Fruit fly (Drosophila melanogaster) whole organism, wandering third instar larva: ENCODE results near the gene CG7963.

Source experiments
- Abd-B ChIP-seq: fragments of >200 bp; optimal IDR thresholded peaks from 2 replicates; lab custom pipeline; 2017; ENCODE audit warnings: missing biosample characterization, missing genetic modification characterization
- CG9705 ChIP-seq: fragments of 200-800 bp; sonication (Bioruptor generic); optimal IDR thresholded peaks from 2 replicates; lab custom pipeline; 2018; ENCODE audit warnings: missing biosample characterization, mild to moderate bottlenecking, missing genetic modification characterization
- CrebA ChIP-seq: fragments of 200-800 bp; sonication (Bioruptor generic); optimal IDR thresholded peaks from 2 replicates; lab custom pipeline; 2016; ENCODE audit warnings: missing biosample characterization, mild to moderate bottlenecking, missing genetic modification characterization, borderline replicate concordance
- Dif ChIP-seq: fragments of 200-275, 200-300 bp; sonication (Bioruptor generic); optimal IDR thresholded peaks from 2 replicates; lab custom pipeline; 2018; ENCODE audit warnings: missing biosample characterization, missing genetic modification characterization; ENCODE audit not compliant: partially characterized antibody
- GATAd ChIP-seq: sonication (Bioruptor generic); optimal IDR thresholded peaks from 2 replicates; lab custom pipeline; 2016; ENCODE audit warnings: missing biosample characterization, missing genetic modification characterization
- Hr78 ChIP-seq: fragments of >200 bp; optimal IDR thresholded peaks from 2 replicates; lab custom pipeline; 2017; ENCODE audit warnings: missing biosample characterization, missing genetic modification characterization
- Hr83 ChIP-seq: fragments of 200-300 bp; sonication (Bioruptor generic); optimal IDR thresholded peaks from 2 replicates; lab custom pipeline; 2016; ENCODE audit warnings: missing biosample characterization, mild to moderate bottlenecking, missing genetic modification characterization, moderate library complexity; ENCODE audit not compliant: poor library complexity, severe bottlenecking
- Jra ChIP-seq: sonication (Bioruptor generic); optimal IDR thresholded peaks from 2 replicates; lab custom pipeline; 2016; ENCODE audit warnings: missing biosample characterization, missing genetic modification characterization
- Mio ChIP-seq: sonication (Bioruptor generic); optimal IDR thresholded peaks from 2 replicates; lab custom pipeline; 2016; ENCODE audit warnings: missing biosample characterization, missing genetic modification characterization
- Myc ChIP-seq: fragments of >200 bp; optimal IDR thresholded peaks from 2 replicates; lab custom pipeline; 2017
- Rel ChIP-seq, 2 experiments: fragments of 200-800 bp; sonication (Bioruptor generic) in 1 of 2; optimal IDR thresholded peaks; 2 replicates in 1 of 2; 3 replicates in 1 of 2; lab custom pipeline; 2016 to 2019; ENCODE audit warnings: mild to moderate bottlenecking in 2 of 2, missing biosample characterization in 2 of 2, missing genetic modification characterization in 2 of 2, moderate library complexity in 1 of 2
- Sp1 ChIP-seq: fragments of 200-800 bp; sonication (Bioruptor generic); optimal IDR thresholded peaks from 3 replicates; lab custom pipeline; 2019; ENCODE audit warnings: missing biosample characterization, mild to moderate bottlenecking, missing genetic modification characterization, moderate library complexity
- Vsx2 ChIP-seq: fragments of 200-300, 225-300 bp; sonication (Bioruptor generic); optimal IDR thresholded peaks from 2 replicates; lab custom pipeline; 2018; ENCODE audit warnings: missing biosample characterization, missing genetic modification characterization; ENCODE audit not compliant: partially characterized antibody
- br ChIP-seq: fragments of 200-800 bp; sonication (Bioruptor generic); optimal IDR thresholded peaks from 2 replicates; lab custom pipeline; 2016; ENCODE audit warnings: missing biosample characterization, missing genetic modification characterization
- dl ChIP-seq, 2 experiments: fragments of 175-275, 200-275 bp in 1 of 2; fragments of 200-275 bp in 1 of 2; sonication (Bioruptor generic); optimal IDR thresholded peaks; lab custom pipeline; 2018; ENCODE audit warnings: mild to moderate bottlenecking in 2 of 2, missing biosample characterization in 2 of 2, missing genetic modification characterization in 2 of 2, moderate library complexity in 2 of 2; ENCODE audit not compliant: partially characterized antibody in 2 of 2, insufficient read depth in 1 of 2
- dmrt93B ChIP-seq: fragments of 200-800 bp; sonication (Bioruptor generic); optimal IDR thresholded peaks from 2 replicates; lab custom pipeline; 2018; ENCODE audit warnings: missing biosample characterization, mild to moderate bottlenecking, missing genetic modification characterization
- ey ChIP-seq: fragments of 200-800 bp; sonication (Bioruptor generic); optimal IDR thresholded peaks from 2 replicates; lab custom pipeline; 2016; ENCODE audit warnings: missing biosample characterization, missing genetic modification characterization
- foxo ChIP-seq, 2 experiments: fragments of 200-800 bp; sonication (Bioruptor generic); optimal IDR thresholded peaks; 2 replicates in 1 of 2; 3 replicates in 1 of 2; lab custom pipeline; 2016 to 2017; ENCODE audit warnings: missing biosample characterization in 2 of 2, missing genetic modification characterization in 2 of 2
- fru ChIP-seq: fragments of 200-800 bp; sonication (Bioruptor generic); optimal IDR thresholded peaks from 3 replicates; lab custom pipeline; 2016; ENCODE audit warnings: missing biosample characterization, mild to moderate bottlenecking, missing genetic modification characterization
- h ChIP-seq: fragments of 200-800 bp; sonication (Bioruptor generic); optimal IDR thresholded peaks from 3 replicates; lab custom pipeline; 2016; ENCODE audit warnings: missing biosample characterization, mild to moderate bottlenecking, missing genetic modification characterization
- jim ChIP-seq: fragments of 175-275, 200-325 bp; sonication (Bioruptor generic); optimal IDR thresholded peaks from 2 replicates; lab custom pipeline; 2016; ENCODE audit warnings: missing biosample characterization, mild to moderate bottlenecking, missing genetic modification characterization
- psq ChIP-seq: fragments of 200-800 bp; sonication (Bioruptor generic); optimal IDR thresholded peaks from 3 replicates; lab custom pipeline; 2017; ENCODE audit warnings: missing biosample characterization, mild to moderate bottlenecking, missing genetic modification characterization, moderate library complexity
- rgr ChIP-seq: fragments of 200-800 bp; sonication (Bioruptor generic); optimal IDR thresholded peaks from 3 replicates; lab custom pipeline; 2016; ENCODE audit warnings: missing biosample characterization, mild to moderate bottlenecking, missing genetic modification characterization
- sage ChIP-seq: fragments of 200-800 bp; sonication (Bioruptor generic); optimal IDR thresholded peaks from 2 replicates; lab custom pipeline; 2016; ENCODE audit warnings: missing biosample characterization, mild to moderate bottlenecking, missing genetic modification characterization
- sv ChIP-seq: fragments of 200-800 bp; sonication (Bioruptor generic); optimal IDR thresholded peaks from 3 replicates; lab custom pipeline; 2016; ENCODE audit warnings: missing biosample characterization, missing genetic modification characterization
- woc ChIP-seq: sonication (Bioruptor generic); optimal IDR thresholded peaks from 2 replicates; lab custom pipeline; 2016; ENCODE audit warnings: missing biosample characterization, mild to moderate bottlenecking, missing genetic modification characterization

CG7963 gene

DNA sequence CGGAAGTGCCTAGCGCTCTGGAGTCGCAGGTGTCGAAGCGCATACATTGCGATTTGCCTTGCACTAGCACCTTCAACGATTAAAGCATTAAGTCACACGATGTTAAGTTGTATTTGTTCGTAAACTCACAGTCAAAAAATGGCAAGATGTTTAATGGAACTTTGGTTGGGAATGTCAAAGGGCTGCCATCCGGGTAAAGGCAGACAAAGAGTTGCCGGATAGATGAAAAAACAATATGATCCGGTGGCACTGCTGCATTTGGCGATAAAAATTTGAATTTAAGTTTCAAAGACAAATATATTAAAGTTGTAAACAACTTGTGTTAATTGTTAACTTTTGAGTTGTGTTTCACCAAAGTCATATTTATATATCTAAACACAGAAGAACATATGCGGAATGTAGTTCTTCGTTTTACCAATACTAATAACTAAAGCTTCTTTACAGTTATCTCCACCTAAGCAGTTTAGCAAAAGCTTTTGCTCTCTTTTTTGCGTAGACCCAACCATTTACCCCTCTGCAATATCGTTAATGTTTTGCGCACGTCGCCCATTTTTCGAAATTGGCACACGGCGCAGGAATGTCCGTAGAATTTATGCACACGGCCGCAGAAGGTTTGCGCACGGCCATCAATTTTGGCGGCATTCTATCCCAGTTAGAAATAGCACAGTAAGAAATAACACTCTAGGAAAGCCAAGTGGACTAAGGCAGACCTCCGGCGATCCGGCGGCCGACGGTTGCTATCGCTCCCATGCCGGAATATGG lies 46.1 kb upstream of the CG7963 start, which contains the start of gene Coq2:
Coq2 (minus strand) TSS at position 200 of the 762 bp plus-strand sequence.
- peak; percentile 100 for TF ChIP-seq dl (GFP tag; optimal IDR thresholded peaks at IDR 0.05; lab: Kevin White, UChicago; ENCODE audit: insufficient read depth in 1 of 2, partially characterized antibody in 2 of 2)
- no peak for TF ChIP-seq br (GFP tag; lab: Kevin White, UChicago)
- no peak for TF ChIP-seq Rel (GFP tag; optimal IDR thresholded peaks at IDR 0.05; lab: Kevin White, UChicago)
- no peak for TF ChIP-seq Rel (tag; optimal IDR thresholded peaks at IDR 0.05; lab: Kevin White, UChicago)
- no peak for TF ChIP-seq ey (GFP tag; lab: Kevin White, UChicago)
- TF ChIP-seq Vsx2 (GFP tag; lab: Kevin White, UChicago): peak; percentile 100
- TF ChIP-seq Myc: peak; percentile 28
- TF ChIP-seq foxo (GFP tag; optimal IDR thresholded peaks at IDR 0.05; lab: Kevin White, UChicago): no peak
- peak; percentile 100 for TF ChIP-seq Dif (GFP tag; lab: Kevin White, UChicago)

DNA sequence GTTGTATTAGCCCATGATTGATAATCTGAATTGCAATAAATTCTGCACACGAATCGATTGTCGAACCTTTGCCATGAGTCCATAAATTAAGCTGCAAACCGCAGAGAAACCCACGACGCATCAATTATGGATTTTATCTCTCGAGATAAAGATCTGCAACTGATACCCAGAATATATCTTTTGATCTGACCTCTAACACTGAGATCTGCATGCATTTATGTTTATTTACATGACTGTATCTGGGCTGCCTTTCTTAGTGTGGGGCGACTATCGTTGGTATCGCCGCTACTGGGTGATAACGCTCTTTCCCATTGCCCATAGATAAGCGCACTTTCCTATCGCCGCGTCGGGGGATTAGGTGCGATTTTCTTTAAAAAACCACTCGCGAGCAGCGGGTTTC lies 45.4 kb upstream of the CG7963 start, which contains the start of gene Ctr1B:
Ctr1B (plus strand) TSS at position 398 of the 400 bp plus-strand sequence.
- TF ChIP-seq Vsx2 (GFP tag; lab: Kevin White, UChicago): peak; percentile 47
- peak; percentile 13 for TF ChIP-seq Dif (GFP tag; lab: Kevin White, UChicago)
- TF ChIP-seq dl (GFP tag; optimal IDR thresholded peaks at IDR 0.05; lab: Kevin White, UChicago; ENCODE audit: insufficient read depth in 1 of 2, partially characterized antibody in 2 of 2): peak in 1 of 2 experiments; percentile 9
- TF ChIP-seq GATAd (GFP tag; lab: Kevin White, UChicago): no peak
- TF ChIP-seq Jra (GFP tag; lab: Kevin White, UChicago): no peak

DNA sequence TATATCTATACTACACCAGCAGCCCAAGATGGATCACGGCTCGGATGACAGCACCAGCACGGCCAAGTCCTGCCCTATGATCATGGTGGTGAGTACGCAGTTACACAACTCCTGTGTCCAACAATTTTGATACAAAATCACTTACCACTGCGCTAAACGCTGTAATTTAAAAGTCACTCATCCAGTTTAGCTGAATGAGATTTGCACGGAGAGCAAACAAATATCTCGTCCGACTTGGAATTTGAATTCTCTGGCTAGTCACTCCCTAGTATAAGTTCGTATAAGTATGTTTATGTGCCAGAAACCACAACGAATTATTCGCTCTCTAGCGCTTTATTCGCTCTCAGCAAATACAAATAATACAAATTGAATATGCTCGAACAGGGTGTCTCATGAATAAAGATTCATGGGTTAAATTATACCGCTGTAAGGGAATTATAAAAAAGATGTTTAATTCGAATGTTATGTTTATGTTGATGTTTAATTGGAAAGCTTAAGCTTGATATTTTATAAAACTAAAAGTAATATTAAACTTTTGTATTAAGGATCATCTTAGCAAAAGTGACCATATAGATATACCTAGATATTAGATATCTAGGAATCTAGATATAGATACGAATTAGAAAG lies 44.8 kb upstream of the CG7963 start:
- TF ChIP-seq Abd-B (GFP tag; lab: Kevin White, UChicago): no peak
- TF ChIP-seq Rel (GFP tag; optimal IDR thresholded peaks at IDR 0.05; lab: Kevin White, UChicago): no peak
- TF ChIP-seq Rel (tag; optimal IDR thresholded peaks at IDR 0.05; lab: Kevin White, UChicago): peak; percentile 57
- TF ChIP-seq foxo (GFP tag; optimal IDR thresholded peaks at IDR 0.05; lab: Kevin White, UChicago): peak in 1 of 2 experiments; percentile 5
- TF ChIP-seq, all 38 proteins: peak for 2

DNA sequence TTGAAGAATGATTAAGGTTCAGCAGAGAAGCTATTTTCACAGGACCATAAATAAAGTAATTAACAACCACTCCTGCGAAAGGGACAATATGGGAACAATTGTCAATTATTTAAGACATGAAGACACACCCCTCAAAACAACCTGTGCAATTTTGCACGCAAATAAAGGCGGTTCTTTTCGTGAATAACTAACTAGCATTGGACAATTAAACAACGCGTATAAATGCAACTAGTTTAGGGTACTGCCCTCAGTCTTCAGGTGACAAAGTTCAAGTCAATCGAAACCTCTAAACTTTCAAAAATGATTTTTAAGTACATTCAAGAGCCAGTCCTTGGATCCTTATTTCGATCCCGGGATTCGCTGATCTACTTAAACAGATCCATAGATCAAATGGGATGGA lies 41.2 kb upstream of the CG7963 start, which contains the start of gene Or85a:
Or85a (plus strand) TSS at position 301 of the 400 bp plus-strand sequence.
- TF ChIP-seq sage (GFP tag; lab: Kevin White, UChicago) (no peak), jim (GFP tag; lab: Kevin White, UChicago) (no peak), dmrt93B (no peak), psq (GFP tag; lab: Kevin White, UChicago) (no peak), fru (GFP tag; lab: Kevin White, UChicago) (no peak), woc (GFP tag; lab: Kevin White, UChicago) (no peak), sv (no peak), CG9705 (GFP tag; lab: Kevin White, UChicago) (no peak), Hr83 (GFP tag; lab: Kevin White, UChicago) (no peak), Rel (GFP tag; optimal IDR thresholded peaks at IDR 0.05; lab: Kevin White, UChicago) (no peak), Rel (tag; optimal IDR thresholded peaks at IDR 0.05; lab: Kevin White, UChicago) (no peak)

DNA sequence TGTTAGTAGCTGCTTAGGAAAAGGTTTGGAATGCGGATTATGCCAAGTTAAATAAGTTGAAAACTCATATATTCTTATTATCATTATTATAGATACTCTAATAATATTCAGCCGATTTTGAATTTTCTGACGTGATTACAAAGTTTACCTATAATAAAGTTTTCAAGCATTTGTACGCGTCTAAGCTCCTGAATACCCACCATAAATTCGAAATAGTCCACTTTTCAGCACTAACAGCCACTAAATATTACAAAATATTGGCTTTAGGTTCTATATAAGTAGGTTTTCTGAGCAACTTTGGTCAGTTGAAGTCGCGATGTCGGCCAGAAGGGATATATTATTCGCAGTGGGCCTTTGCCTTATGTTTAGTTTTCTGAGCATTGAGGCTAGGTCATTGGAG lies 38.6 kb upstream of the CG7963 start, which contains the start of gene CG7443:
CG7443 (plus strand) TSS at position 301 of the 400 bp plus-strand sequence.
- TF ChIP-seq Sp1 (no peak), jim (GFP tag; lab: Kevin White, UChicago) (no peak), h (GFP tag; lab: Kevin White, UChicago) (no peak), rgr (GFP tag; lab: Kevin White, UChicago) (no peak), CrebA (GFP tag; lab: Kevin White, UChicago) (no peak), Myc (no peak), br (GFP tag; lab: Kevin White, UChicago) (no peak), Hr78 (GFP tag; lab: Kevin White, UChicago) (no peak), Mio (no peak), GATAd (GFP tag; lab: Kevin White, UChicago) (no peak), Rel (GFP tag; optimal IDR thresholded peaks at IDR 0.05; lab: Kevin White, UChicago) (no peak), Rel (tag; optimal IDR thresholded peaks at IDR 0.05; lab: Kevin White, UChicago) (no peak), Abd-B (GFP tag; lab: Kevin White, UChicago) (no peak), sv (no peak)
- TF ChIP-seq, all 38 proteins: peak for 0
